Fruit fly (Drosophila melanogaster) whole organism, pupa: ENCODE results near the gene CG32436.

Experiments used
- CG10348 ChIP-seq: fragments of 200-800 bp; sonication (Bioruptor generic); IDR thresholded peaks from 2 replicates; pipeline ENCODE4 v1.3.6; 2022; ENCODE audit warnings: missing biosample characterization, missing genetic modification characterization
- CG12605 ChIP-seq: fragments of 200-800 bp; sonication (Bioruptor generic); IDR thresholded peaks from 2 replicates; pipeline ENCODE4 v1.3.6; 2022; ENCODE audit warnings: missing biosample characterization, missing genetic modification characterization
- CG15710 ChIP-seq: fragments of 200-800 bp; sonication (Bioruptor generic); optimal IDR thresholded peaks from 2 replicates; lab custom pipeline; 2018; ENCODE audit warnings: missing biosample characterization, mild to moderate bottlenecking, missing genetic modification characterization, moderate library complexity
- CG34367 ChIP-seq: fragments of 200-800 bp; sonication (Bioruptor generic); optimal IDR thresholded peaks from 2 replicates; lab custom pipeline; 2018; ENCODE audit warnings: missing biosample characterization, mild to moderate bottlenecking, missing genetic modification characterization
- CG8301 ChIP-seq: fragments of 200-800 bp; sonication (Bioruptor generic); optimal IDR thresholded peaks from 2 replicates; lab custom pipeline; 2018; ENCODE audit warnings: missing biosample characterization, mild to moderate bottlenecking, missing genetic modification characterization
- Ets98B ChIP-seq: fragments of 200-800 bp; sonication (Bioruptor generic); IDR thresholded peaks from 2 replicates; pipeline ENCODE4 v1.3.6; 2022; ENCODE audit warnings: missing biosample characterization, missing genetic modification characterization
- Pif1A ChIP-seq: fragments of 200-800 bp; sonication (Bioruptor generic); optimal IDR thresholded peaks from 3 replicates; lab custom pipeline; 2016; ENCODE audit warnings: missing biosample characterization, missing genetic modification characterization
- Pif1B ChIP-seq: fragments of 200-800 bp; sonication (Bioruptor generic); optimal IDR thresholded peaks from 3 replicates; lab custom pipeline; 2016; ENCODE audit warnings: missing biosample characterization, missing genetic modification characterization
- Snoo ChIP-seq: fragments of 200-800 bp; sonication (Bioruptor generic); optimal IDR thresholded peaks from 3 replicates; lab custom pipeline; 2017; ENCODE audit warnings: missing biosample characterization, mild to moderate bottlenecking, missing genetic modification characterization, inconsistent platforms
- gl ChIP-seq: fragments of 200-800 bp; sonication (Bioruptor generic); optimal IDR thresholded peaks from 2 replicates; lab custom pipeline; 2018; ENCODE audit warnings: missing biosample characterization, mild to moderate bottlenecking, missing genetic modification characterization
- rn ChIP-seq: fragments of 200-800 bp; sonication (Bioruptor generic); IDR thresholded peaks from 2 replicates; pipeline ENCODE4 v1.3.6; 2022; ENCODE audit warnings: missing biosample characterization, missing genetic modification characterization

DNA sequence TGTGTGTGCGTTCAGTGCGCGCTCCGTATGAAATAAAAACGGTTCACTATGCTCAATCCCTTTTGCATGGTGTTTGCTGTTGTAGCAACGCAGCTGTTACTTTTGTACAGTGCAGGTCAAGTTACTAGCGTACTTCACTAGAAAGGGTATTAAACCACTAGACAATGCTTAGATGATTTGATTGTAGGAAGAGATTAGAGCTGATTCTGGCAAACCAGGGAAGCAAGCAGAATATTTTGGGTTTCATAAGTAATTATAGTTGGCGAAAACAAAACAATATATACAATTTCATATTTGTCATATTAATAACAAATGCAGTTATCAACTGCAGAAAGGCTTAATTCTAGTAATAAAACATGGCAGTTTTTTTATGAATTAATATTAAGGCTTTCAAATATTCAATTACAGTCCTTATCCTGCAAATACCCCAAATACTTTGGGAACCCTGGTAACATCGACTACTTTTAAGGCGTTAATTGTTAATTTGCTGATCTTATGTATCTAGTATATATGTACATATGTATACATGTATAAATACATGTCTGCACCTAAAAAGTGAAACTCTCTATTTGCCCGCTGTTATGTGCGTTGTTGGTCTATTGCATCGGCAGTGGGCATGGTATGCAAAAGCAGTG is 3.5 kb downstream of the CG32436 start:
- TF ChIP-seq rn (GFP tag; lab: Robert Waterston, UW): no peak
- peak; percentile 20 for TF ChIP-seq Snoo (tag; lab: Kevin White, UChicago)
- TF ChIP-seq gl: no peak
- TF ChIP-seq Ets98B (GFP tag; lab: Robert Waterston, UW): peak; percentile 21; the same call in 1 of the 2 replicates
- TF ChIP-seq Pif1A (GFP tag; lab: Kevin White, UChicago): peak; percentile 64
- peak; percentile 62 for TF ChIP-seq CG8301 (tag; lab: Kevin White, UChicago)
- peak; percentile 36 for TF ChIP-seq Pif1B (GFP tag; lab: Kevin White, UChicago)
- no peak for TF ChIP-seq CG10348 (GFP tag; lab: Robert Waterston, UW)
- peak; percentile 56 for TF ChIP-seq CG34367 (tag; lab: Kevin White, UChicago)
- no peak for TF ChIP-seq CG12605
- peak; percentile 57 for TF ChIP-seq CG15710 (tag; lab: Kevin White, UChicago)
